Fruit fly (Drosophila melanogaster): Measurements from ENCODE around the gene Spase25.

dm6 chrX:11451630-11452029 lies 33.4 kb upstream of the Spase25 start:
- no peak for TF ChIP-seq CG8478 (optimal IDR thresholded peaks at IDR 0.05)
- TF ChIP-seq CTCF (optimal IDR thresholded peaks at IDR 0.05), result no peak
